Fruit fly (Drosophila melanogaster): ENCODE data around the gene CG12523.

Gene CG12523

DNA sequence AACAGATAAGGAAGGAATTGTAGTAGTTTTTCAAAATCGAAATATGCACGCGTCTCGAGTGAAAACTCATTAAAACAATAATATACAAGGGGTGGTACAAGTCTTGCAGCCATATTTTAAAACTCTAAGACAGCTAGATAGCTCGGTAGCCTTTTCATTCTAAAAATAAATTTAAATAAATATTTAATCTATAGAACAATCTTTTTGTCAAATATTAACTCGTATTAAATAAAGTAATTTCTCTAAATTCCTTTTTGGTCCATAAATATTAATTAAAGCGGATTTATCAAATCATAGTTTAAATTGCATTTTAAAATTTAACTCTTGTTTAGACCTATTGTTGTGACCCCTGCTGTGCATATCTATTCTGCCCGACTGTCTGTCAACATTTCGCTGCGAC is 42.3 kb downstream of the CG12523 start (continued):
- TF ChIP-seq inv (GFP tag; IDR thresholded peaks at IDR 0.05; ENCODE audit: partially characterized antibody), result no peak
- no peak for TF ChIP-seq Gug (GFP tag; IDR thresholded peaks at IDR 0.05)
- TF ChIP-seq CHES-1-like (GFP tag; optimal IDR thresholded peaks at IDR 0.05), result no peak
- TF ChIP-seq ara (GFP tag; IDR thresholded peaks at IDR 0.05), result peak; percentile 58; the same call in 1 of the 2 replicates
- peak; percentile 41; the same call in 1 of the 2 replicates for TF ChIP-seq vvl (GFP tag; IDR thresholded peaks at IDR 0.05)
- no peak for TF ChIP-seq Adf1 (GFP tag; IDR thresholded peaks at IDR 0.05)
- TF ChIP-seq dmrt99B (tag; optimal IDR thresholded peaks at IDR 0.05), result peak; percentile 72
- TF ChIP-seq CG10959 (GFP tag; IDR thresholded peaks at IDR 0.05), result peak; percentile 35; the same call in 1 of the 2 replicates
- no peak for TF ChIP-seq chm (GFP tag; IDR thresholded peaks at IDR 0.05)
- no peak for TF ChIP-seq Scr (GFP tag; IDR thresholded peaks at IDR 0.05; ENCODE audit: partially characterized antibody)
- 0 out of 3 replicates have a peak, but pooled peaks have one; percentile 45 for TF ChIP-seq so (GFP tag; IDR thresholded peaks at IDR 0.05)
- no peak for TF ChIP-seq Neu2 (GFP tag; optimal IDR thresholded peaks at IDR 0.05; ENCODE audit: borderline replicate concordance)
- peak; percentile 43 for TF ChIP-seq CG18619 (GFP tag; optimal IDR thresholded peaks at IDR 0.05)
- TF ChIP-seq Xrp1 (GFP tag; IDR thresholded peaks at IDR 0.05), result peak; percentile 63; the same call in 1 of the 2 replicates
- TF ChIP-seq ems (GFP tag; optimal IDR thresholded peaks at IDR 0.05), result no peak
- TF ChIP-seq emc (GFP tag; optimal IDR thresholded peaks at IDR 0.05), result no peak
- peak; percentile 82 for TF ChIP-seq Sox100B (GFP tag; optimal IDR thresholded peaks at IDR 0.05)
- no peak for TF ChIP-seq Dip2 (GFP tag; IDR thresholded peaks at IDR 0.05)
- TF ChIP-seq Ets97D (GFP tag; optimal IDR thresholded peaks at IDR 0.05), result no peak
- TF ChIP-seq Nf-YB (GFP tag; optimal IDR thresholded peaks at IDR 0.05), result peak; percentile 47
- no peak for TF ChIP-seq CG16779 (GFP tag; IDR thresholded peaks at IDR 0.05)
- TF ChIP-seq TFAM (GFP tag; optimal IDR thresholded peaks at IDR 0.05), result no peak
- peak; percentile 20 for TF ChIP-seq Hmr (GFP tag; optimal IDR thresholded peaks at IDR 0.05)
- TF ChIP-seq hkb (optimal IDR thresholded peaks at IDR 0.05), result no peak
- no peak for TF ChIP-seq hkb (GFP tag; IDR thresholded peaks at IDR 0.05)
- TF ChIP-seq CG12071 (GFP tag; optimal IDR thresholded peaks at IDR 0.05), result no peak
- no peak for TF ChIP-seq CG2199 (GFP tag; IDR thresholded peaks at IDR 0.05)
- TF ChIP-seq CG17912 (GFP tag; optimal IDR thresholded peaks at IDR 0.05), result no peak
- TF ChIP-seq CG10654 (GFP tag; optimal IDR thresholded peaks at IDR 0.05), result peak; percentile 18
- TF ChIP-seq BEAF-32 (GFP tag; optimal IDR thresholded peaks at IDR 0.05), result no peak
- TF ChIP-seq CG9437 (GFP tag; optimal IDR thresholded peaks at IDR 0.05), result peak; percentile 64
- TF ChIP-seq gsb (GFP tag; IDR thresholded peaks at IDR 0.05), result no peak
- no peak for TF ChIP-seq CG7987 (GFP tag; optimal IDR thresholded peaks at IDR 0.05)
- TF ChIP-seq vfl (GFP tag; optimal IDR thresholded peaks at IDR 0.05), result no peak
- TF ChIP-seq CG7271 (tag; optimal IDR thresholded peaks at IDR 0.05), result no peak
- peak; percentile 13 for TF ChIP-seq CG30020 (tag; optimal IDR thresholded peaks at IDR 0.05)
- TF ChIP-seq Mad (GFP tag; optimal IDR thresholded peaks at IDR 0.05), result no peak
- TF ChIP-seq CG14050 (GFP tag; IDR thresholded peaks at IDR 0.05), result no peak
- TF ChIP-seq CG17361 (GFP tag; IDR thresholded peaks at IDR 0.05), result peak; percentile 92
- TF ChIP-seq Side (GFP tag; optimal IDR thresholded peaks at IDR 0.05), result no peak
- no peak for TF ChIP-seq CG33213 (GFP tag; optimal IDR thresholded peaks at IDR 0.05)
- peak; percentile 23 for TF ChIP-seq Sry-β (GFP tag; optimal IDR thresholded peaks at IDR 0.05)
- TF ChIP-seq grn (GFP tag; optimal IDR thresholded peaks at IDR 0.05), result no peak
- peak; percentile 62 for TF ChIP-seq CG17359 (tag; optimal IDR thresholded peaks at IDR 0.05)
- TF ChIP-seq CG14710 (tag; optimal IDR thresholded peaks at IDR 0.05), result peak; percentile 81
- TF ChIP-seq CG31388 (GFP tag; optimal IDR thresholded peaks at IDR 0.05), result no peak
- no peak for TF ChIP-seq CG10321 (GFP tag; IDR thresholded peaks at IDR 0.05)
- peak; percentile 6 for TF ChIP-seq CG8290 (GFP tag; optimal IDR thresholded peaks at IDR 0.05)
- no peak for TF ChIP-seq CG8290 (tag; optimal IDR thresholded peaks at IDR 0.05)
- no peak for TF ChIP-seq Kr (GFP tag; optimal IDR thresholded peaks at IDR 0.05)
- no peak for TF ChIP-seq kni (GFP tag; optimal IDR thresholded peaks at IDR 0.05)
- TF ChIP-seq amos (GFP tag; IDR thresholded peaks at IDR 0.05; ENCODE audit: partially characterized antibody), result no peak
- no peak for TF ChIP-seq br (optimal IDR thresholded peaks at IDR 0.05)
